Worm (Caenorhabditis elegans) whole organism, mixed stage, embryonic: Measurements from ENCODE around the gene srw-85.

Experiments used
- elt-1 ChIP-seq: sonication (generic microtip); optimal IDR thresholded peaks from 2 replicates; lab custom pipeline; 2017; ENCODE audit warnings: missing genetic modification characterization, mild to moderate bottlenecking, missing compliant biosample characterization, antibody characterized with exemption, moderate library complexity, borderline replicate concordance; ENCODE audit not compliant: insufficient read depth
- elt-3 ChIP-seq: fragments of 150-350 bp; optimal IDR thresholded peaks from 2 replicates; lab custom pipeline; 2014; ENCODE audit warnings: missing biosample characterization, missing genetic modification characterization
- lin-13 ChIP-seq: fragments of 150-350 bp; optimal IDR thresholded peaks from 2 replicates; lab custom pipeline; 2014; ENCODE audit warnings: missing biosample characterization, missing genetic modification characterization
- lsy-2 ChIP-seq: fragments of 150-350 bp; optimal IDR thresholded peaks from 2 replicates; lab custom pipeline; 2014; ENCODE audit warnings: missing biosample characterization, missing genetic modification characterization
- nhr-237 ChIP-seq: fragments of 150-350 bp; optimal IDR thresholded peaks from 2 replicates; lab custom pipeline; 2014; ENCODE audit warnings: missing biosample characterization, missing genetic modification characterization
- nhr-76 ChIP-seq: sonication (generic microtip); optimal IDR thresholded peaks from 2 replicates; lab custom pipeline; 2017; ENCODE audit warnings: missing biosample characterization, missing genetic modification characterization
- snpc-4 ChIP-seq: fragments of 150-350 bp; optimal IDR thresholded peaks from 2 replicates; lab custom pipeline; 2014; ENCODE audit warnings: missing biosample characterization, missing genetic modification characterization
- unc-39 ChIP-seq: fragments of 150-350 bp; optimal IDR thresholded peaks from 2 replicates; lab custom pipeline; 2014; ENCODE audit warnings: missing biosample characterization, missing genetic modification characterization
- unc-62 ChIP-seq: fragments of 150-350 bp; optimal IDR thresholded peaks from 2 replicates; lab custom pipeline; 2014; ENCODE audit warnings: missing biosample characterization, missing genetic modification reagents, missing genetic modification characterization

- TF ChIP-seq unc-62 (GFP tag; lab: Kevin White, UChicago) (no peak), elt-1 (tag; lab: Kevin White, UChicago) (no peak), lsy-2 (no peak), lin-13 (tag; lab: Kevin White, UChicago) (no peak), snpc-4 (tag; lab: Kevin White, UChicago) (no peak), nhr-237 (tag; lab: Kevin White, UChicago) (no peak), unc-39 (tag; lab: Kevin White, UChicago) (no peak), elt-3 (tag; lab: Kevin White, UChicago) (no peak), nhr-76 (tag; lab: Kevin White, UChicago) (no peak)
Observed at ce11 chrV:19428097-19428496, 2.8 kb downstream of the srw-85 start.
